Worm (Caenorhabditis elegans): ENCODE measurements around the gene mltn-8.

ce11 chrV:403028-403427, 22.9 kb upstream of the mltn-8 start, which contains the start of gene srh-62:
- TF ChIP-seq him-1 (tag; optimal IDR thresholded peaks at IDR 0.05) (no peak), dao-5 (tag; optimal IDR thresholded peaks at IDR 0.05) (no peak), W03F9.2 (tag; optimal IDR thresholded peaks at IDR 0.05) (no peak)
